Worm (Caenorhabditis elegans) whole organism, L4/young adult: ENCODE measurements around the gene F58B4.7.

Experiments used
- W03F9.2 ChIP-seq: fragments of 150-350 bp; optimal IDR thresholded peaks from 2 replicates; lab custom pipeline; 2014; ENCODE audit warnings: missing biosample characterization, missing genetic modification characterization
- dao-5 ChIP-seq: sonication (generic microtip); optimal IDR thresholded peaks from 2 replicates; lab custom pipeline; 2016; ENCODE audit warnings: missing genotype, missing genetic modification characterization, moderate library complexity, missing compliant biosample characterization
- him-1 ChIP-seq: sonication (generic microtip); optimal IDR thresholded peaks from 2 replicates; lab custom pipeline; 2016; ENCODE audit warnings: missing genotype, missing genetic modification reagents, missing genetic modification characterization, missing compliant biosample characterization

The F58B4.7 gene

DNA sequence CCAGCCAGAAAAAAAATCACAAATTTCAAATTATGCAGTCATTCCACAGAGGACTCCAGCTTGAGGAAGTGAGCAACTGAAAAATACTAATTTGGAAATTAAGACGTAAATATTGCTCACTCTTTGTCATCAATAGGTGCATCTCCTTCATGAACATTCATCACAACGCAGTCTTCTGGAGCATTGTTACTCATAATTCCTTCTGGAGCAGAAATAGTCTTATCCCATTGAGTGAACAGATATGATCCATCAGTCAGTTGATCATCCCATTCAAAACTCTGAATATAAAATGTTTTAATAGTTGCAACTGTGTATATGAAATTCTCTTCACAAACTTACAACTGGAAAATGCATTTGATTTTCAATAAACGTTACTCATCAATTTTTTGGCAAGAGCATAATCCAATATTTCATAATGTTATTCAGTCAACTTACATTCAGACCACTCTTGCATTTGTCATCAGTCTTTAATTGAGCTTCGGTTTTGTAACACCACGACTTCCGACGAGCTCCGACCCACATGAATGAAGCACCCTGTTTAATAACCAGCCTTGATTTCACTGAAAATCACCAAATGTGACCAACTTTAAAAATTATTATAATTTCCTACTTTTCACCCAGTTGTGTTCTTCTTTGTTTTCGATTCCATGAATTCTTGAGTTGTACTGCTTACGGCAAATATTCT, 30.5 kb upstream of the F58B4.7 start:
- no peak for TF ChIP-seq him-1 (tag; lab: Kevin White, UChicago)
- TF ChIP-seq dao-5 (tag; lab: Kevin White, UChicago), result no peak
- no peak for TF ChIP-seq W03F9.2

ce11 chrV:10951655-10952278, 28.6 kb upstream of the F58B4.7 start, which contains the start of gene F17C11.4:
Gene F17C11.4, plus strand, starts transcription at chrV:10951860.
- TF ChIP-seq him-1 (tag; lab: Kevin White, UChicago) (no peak), dao-5 (tag; lab: Kevin White, UChicago) (no peak), W03F9.2 (peak; percentile 62)

- TF ChIP-seq W03F9.2, result no peak
- no peak for TF ChIP-seq dao-5 (tag; lab: Kevin White, UChicago)
- no peak for TF ChIP-seq him-1 (tag; lab: Kevin White, UChicago)
Measured at ce11 chrV:10949511-10949910, 26.4 kb upstream of the F58B4.7 start, which contains the start of gene col-153. Gene col-153, plus strand, starts transcription at chrV:10949811.

ce11 chrV:10947930-10948329, 24.8 kb upstream of the F58B4.7 start, which contains the start of gene F17C11.2:
Gene F17C11.2, plus strand, starts transcription at chrV:10948230.
- no peak for TF ChIP-seq dao-5 (tag; lab: Kevin White, UChicago)
- no peak for TF ChIP-seq him-1 (tag; lab: Kevin White, UChicago)
- TF ChIP-seq W03F9.2, result no peak

- TF ChIP-seq W03F9.2 (no peak), him-1 (tag; lab: Kevin White, UChicago) (no peak), dao-5 (tag; lab: Kevin White, UChicago) (no peak)
Measured at ce11 chrV:10947210-10947609, 24.1 kb upstream of the F58B4.7 start.

- TF ChIP-seq W03F9.2 (no peak), him-1 (tag; lab: Kevin White, UChicago) (no peak), dao-5 (tag; lab: Kevin White, UChicago) (no peak)
Measured at ce11 chrV:10944903-10945302, 21.8 kb upstream of the F58B4.7 start.

- no peak for TF ChIP-seq W03F9.2
- no peak for TF ChIP-seq him-1 (tag; lab: Kevin White, UChicago)
- no peak for TF ChIP-seq dao-5 (tag; lab: Kevin White, UChicago)
Measured at ce11 chrV:10942161-10942560, 19.0 kb upstream of the F58B4.7 start, which contains the start of gene zip-9. Gene zip-9, plus strand, starts transcription at chrV:10942461.

- TF ChIP-seq W03F9.2, result no peak
- no peak for TF ChIP-seq him-1 (tag; lab: Kevin White, UChicago)
- no peak for TF ChIP-seq dao-5 (tag; lab: Kevin White, UChicago)
Measured at ce11 chrV:10941150-10941549, 18.0 kb upstream of the F58B4.7 start, which contains the start of gene F17C11.26. Gene F17C11.26, plus strand, starts transcription at chrV:10941450.

DNA sequence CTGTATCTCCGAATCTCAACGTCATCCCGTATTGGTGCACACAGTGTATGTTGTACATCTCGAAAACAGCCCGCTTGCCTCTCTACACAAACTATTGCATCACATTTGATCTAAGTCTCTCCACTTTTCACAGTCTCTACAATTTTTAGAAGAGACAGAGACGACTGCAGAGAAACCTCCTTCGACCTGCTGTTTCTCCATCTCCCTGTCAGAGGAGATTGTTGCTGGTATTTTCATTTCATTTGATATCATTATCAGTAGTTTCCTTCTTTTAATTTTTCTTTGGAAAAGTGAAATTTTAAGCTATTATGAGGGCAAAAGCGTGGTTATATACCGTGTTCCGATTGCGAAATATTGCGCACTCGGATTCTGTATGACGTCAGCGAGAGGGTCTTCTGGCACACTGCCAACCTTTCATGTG, 17.5 kb upstream of the F58B4.7 start:
- TF ChIP-seq dao-5 (tag; lab: Kevin White, UChicago), result no peak
- peak; percentile 19 for TF ChIP-seq W03F9.2

DNA sequence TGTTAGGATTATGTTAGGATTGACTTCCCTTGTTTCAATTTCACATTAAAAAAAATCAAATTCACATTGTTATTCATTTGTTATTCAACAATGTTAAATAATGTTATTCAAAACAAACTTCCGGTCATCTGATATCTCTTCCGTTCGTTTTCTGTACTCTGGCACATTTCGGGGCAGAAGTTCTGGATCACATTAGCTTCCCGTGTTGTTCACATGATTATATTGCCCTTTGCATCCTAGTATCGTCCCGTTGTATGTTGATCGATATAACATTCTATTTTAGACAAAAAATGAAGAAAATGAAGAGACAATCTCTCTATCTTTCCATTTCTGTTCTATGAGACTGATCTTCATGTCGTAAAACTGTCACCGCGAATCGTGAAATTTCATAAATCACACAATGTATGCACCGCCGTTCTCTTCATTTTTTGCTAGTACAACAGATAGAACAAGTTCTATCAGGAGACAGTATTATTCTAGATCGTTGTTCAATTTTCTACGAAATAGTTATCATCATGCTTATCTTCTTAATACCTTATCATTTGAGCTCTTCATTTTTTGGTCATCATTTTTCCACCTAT, 17.0 kb upstream of the F58B4.7 start:
- TF ChIP-seq him-1 (tag; lab: Kevin White, UChicago) (no peak), dao-5 (tag; lab: Kevin White, UChicago) (no peak), W03F9.2 (no peak)

- TF ChIP-seq him-1 (tag; lab: Kevin White, UChicago) (no peak), dao-5 (tag; lab: Kevin White, UChicago) (no peak), W03F9.2 (no peak)
Measured at ce11 chrV:10938739-10939138, 15.6 kb upstream of the F58B4.7 start, which contains the start of gene F17C11.11. Gene F17C11.11, minus strand, starts transcription at chrV:10938817.

- TF ChIP-seq him-1 (tag; lab: Kevin White, UChicago) (no peak), dao-5 (tag; lab: Kevin White, UChicago) (no peak), W03F9.2 (peak; percentile 10)
Measured at ce11 chrV:10937294-10937693, 14.2 kb upstream of the F58B4.7 start.

DNA sequence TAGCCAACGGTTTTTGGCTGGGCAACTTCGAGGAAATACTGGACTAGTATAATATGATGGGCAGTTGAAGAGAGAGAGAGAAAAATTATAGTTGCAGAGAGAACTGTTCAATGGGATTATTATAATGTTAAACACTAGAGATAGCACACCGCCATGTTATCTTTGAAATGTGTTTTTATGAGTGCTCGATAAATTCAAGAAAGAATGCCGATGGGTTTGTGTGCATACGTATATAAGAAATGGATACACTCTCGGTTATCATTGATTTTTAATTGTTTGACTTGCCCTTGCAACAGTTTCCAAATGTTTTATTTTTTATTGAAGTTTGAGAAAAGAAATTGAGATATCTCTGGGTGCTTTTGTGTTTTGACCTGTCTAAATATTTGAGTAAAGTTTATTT, 13.6 kb upstream of the F58B4.7 start, which contains the start of gene F17C11.12:
F17C11.12 (minus strand) TSS at position 240 of the 400 bp plus-strand sequence.
- no peak for TF ChIP-seq him-1 (tag; lab: Kevin White, UChicago)
- no peak for TF ChIP-seq W03F9.2
- TF ChIP-seq dao-5 (tag; lab: Kevin White, UChicago), result no peak

- TF ChIP-seq dao-5 (tag; lab: Kevin White, UChicago) (no peak), W03F9.2 (peak; percentile 21), him-1 (tag; lab: Kevin White, UChicago) (no peak)
Measured at ce11 chrV:10932411-10932810, 9.3 kb upstream of the F58B4.7 start, which contains the start of gene F58B4.5. Gene F58B4.5, plus strand, starts transcription at chrV:10932693.
